Worm (Caenorhabditis elegans) whole organism, young adult: ENCODE data around the gene srh-186.

Source experiments
- B0035.1 ChIP-seq: sonication (generic microtip); optimal IDR thresholded peaks from 2 replicates; lab custom pipeline; 2016; ENCODE audit warnings: missing genetic modification characterization, mild to moderate bottlenecking, missing compliant biosample characterization, missing genotype, missing genetic modification reagents
- B0336.3 ChIP-seq: fragments of 200-800 bp; sonication (Bioruptor generic); IDR thresholded peaks from 2 replicates; pipeline ENCODE4 v1.3.6; 2022; ENCODE audit warnings: missing genetic modification characterization, missing compliant biosample characterization
- C06A6.2 ChIP-seq: fragments of 200-800 bp; sonication (Bioruptor generic); conservative IDR thresholded peaks from 2 replicates; pipeline ENCODE4 v1.3.6; 2022; ENCODE audit warnings: missing genetic modification characterization, missing compliant biosample characterization
- C17E4.6 ChIP-seq: fragments of 200-800 bp; sonication (Bioruptor generic); IDR thresholded peaks from 2 replicates; pipeline ENCODE4 v1.3.6; 2022; ENCODE audit warnings: missing genetic modification reagents, missing genetic modification characterization, missing compliant biosample characterization
- F10E7.11 ChIP-seq: sonication (generic microtip); optimal IDR thresholded peaks from 2 replicates; lab custom pipeline; 2017; ENCODE audit warnings: mild to moderate bottlenecking, missing genetic modification characterization, moderate library complexity, missing compliant biosample characterization
- F22D6.2 ChIP-seq: sonication (generic microtip); optimal IDR thresholded peaks from 2 replicates; lab custom pipeline; 2016; ENCODE audit warnings: mild to moderate bottlenecking, missing genetic modification characterization, missing compliant biosample characterization
- F33H1.4 ChIP-seq: fragments of 200-800 bp; sonication (Bioruptor generic); IDR thresholded peaks from 2 replicates; pipeline ENCODE4 v1.3.6; 2022; ENCODE audit warnings: missing genetic modification reagents, missing genetic modification characterization, missing compliant biosample characterization
- F52B5.7 ChIP-seq: sonication (generic microtip); optimal IDR thresholded peaks from 2 replicates; lab custom pipeline; 2016; ENCODE audit warnings: mild to moderate bottlenecking, missing genetic modification characterization, missing compliant biosample characterization
- K12H6.12 ChIP-seq: fragments of 200-800 bp; sonication (Bioruptor generic); optimal IDR thresholded peaks from 2 replicates; lab custom pipeline; 2018; ENCODE audit warnings: mild to moderate bottlenecking, missing genetic modification characterization, missing compliant biosample characterization
- Y53F4B.3 ChIP-seq: fragments of 200-800 bp; sonication (Bioruptor generic); IDR thresholded peaks from 2 replicates; pipeline ENCODE4 v1.3.6; 2022; ENCODE audit warnings: missing genetic modification reagents, missing genetic modification characterization, missing compliant biosample characterization
- Y67H2A.10 ChIP-seq: fragments of 200-800 bp; sonication (Bioruptor generic); conservative IDR thresholded peaks from 2 replicates; pipeline ENCODE4 v1.3.6; 2022; ENCODE audit warnings: missing genetic modification reagents, missing genetic modification characterization, missing compliant biosample characterization
- ZK185.1 ChIP-seq: sonication (generic microtip); optimal IDR thresholded peaks from 2 replicates; lab custom pipeline; 2016; ENCODE audit warnings: mild to moderate bottlenecking, missing genetic modification characterization, missing compliant biosample characterization; ENCODE audit not compliant: poor library complexity, severe bottlenecking
- ama-1 ChIP-seq, 3 experiments: fragments of 150-350 bp in 1 of 3; sonication (generic microtip) in 2 of 3; optimal IDR thresholded peaks; 2 replicates each; lab custom pipeline; 2014 to 2018; ENCODE audit warnings: missing biosample characterization in 2 of 3, missing genetic modification characterization in 2 of 3, missing genetic modification reagents in 2 of 3
- aptf-2 ChIP-seq: fragments of 200-800 bp; sonication (Bioruptor generic); conservative IDR thresholded peaks from 2 replicates; pipeline ENCODE4 v1.3.6; 2022; ENCODE audit warnings: missing genetic modification reagents, missing genetic modification characterization, missing compliant biosample characterization
- athp-1 ChIP-seq: sonication (generic microtip); optimal IDR thresholded peaks from 2 replicates; lab custom pipeline; 2017; ENCODE audit warnings: mild to moderate bottlenecking, missing genetic modification characterization, missing compliant biosample characterization
- attf-5 ChIP-seq: fragments of 200-800 bp; sonication (Bioruptor generic); optimal IDR thresholded peaks from 2 replicates; lab custom pipeline; 2018; ENCODE audit warnings: mild to moderate bottlenecking, missing genetic modification characterization, missing compliant biosample characterization
- cebp-2 ChIP-seq: fragments of 200-800 bp; sonication (Bioruptor generic); IDR thresholded peaks from 2 replicates; pipeline ENCODE4 v1.3.6; 2022; ENCODE audit warnings: missing genetic modification characterization, missing compliant biosample characterization
- ceh-40 ChIP-seq: fragments of 200-800 bp; sonication (Bioruptor generic); IDR thresholded peaks from 2 replicates; pipeline ENCODE4 v1.3.6; 2022; ENCODE audit warnings: missing genetic modification characterization, missing compliant biosample characterization
- chd-7 ChIP-seq: sonication (generic microtip); optimal IDR thresholded peaks from 2 replicates; lab custom pipeline; 2016; ENCODE audit warnings: mild to moderate bottlenecking, missing genetic modification characterization, moderate library complexity, missing compliant biosample characterization
- egl-18 ChIP-seq: fragments of 200-800 bp; sonication (Bioruptor generic); IDR thresholded peaks from 2 replicates; pipeline ENCODE4 v1.3.6; 2022; ENCODE audit warnings: missing genetic modification reagents, missing genetic modification characterization, missing compliant biosample characterization
- ets-4 ChIP-seq: fragments of 200-800 bp; sonication (Bioruptor generic); optimal IDR thresholded peaks from 2 replicates; lab custom pipeline; 2018; ENCODE audit warnings: mild to moderate bottlenecking, missing genetic modification characterization, missing compliant biosample characterization
- fkh-3 ChIP-seq: sonication (generic microtip); optimal IDR thresholded peaks from 2 replicates; lab custom pipeline; 2016; ENCODE audit warnings: mild to moderate bottlenecking, missing genetic modification characterization, missing compliant biosample characterization
- hmg-1.2 ChIP-seq: fragments of 200-800 bp; sonication (Bioruptor generic); IDR thresholded peaks from 2 replicates; pipeline ENCODE4 v1.3.6; 2022; ENCODE audit warnings: missing genetic modification reagents, missing genetic modification characterization, missing compliant biosample characterization
- hmg-20 ChIP-seq: fragments of 200-800 bp; sonication (Bioruptor generic); IDR thresholded peaks from 2 replicates; pipeline ENCODE4 v1.3.6; 2022; ENCODE audit warnings: missing genetic modification reagents, missing genetic modification characterization, missing compliant biosample characterization
- let-526 ChIP-seq: fragments of 200-800 bp; sonication (Bioruptor generic); IDR thresholded peaks from 2 replicates; pipeline ENCODE4 v1.3.6; 2022; ENCODE audit warnings: missing genetic modification reagents, missing genetic modification characterization, missing compliant biosample characterization
- let-607 ChIP-seq, 2 experiments: fragments of 200-800 bp in 1 of 2; sonication (Bioruptor generic) in 1 of 2; sonication (generic microtip) in 1 of 2; optimal IDR thresholded peaks; 2 replicates each; lab custom pipeline; 2016 to 2018; ENCODE audit warnings: mild to moderate bottlenecking in 2 of 2, missing compliant biosample characterization in 2 of 2, missing genetic modification characterization in 2 of 2, moderate library complexity in 2 of 2, missing genotype in 1 of 2
- lin-40 ChIP-seq: sonication (generic microtip); optimal IDR thresholded peaks from 2 replicates; lab custom pipeline; 2016; ENCODE audit warnings: missing genetic modification characterization, mild to moderate bottlenecking, missing compliant biosample characterization, missing genotype, missing genetic modification reagents
- lsl-1 ChIP-seq: fragments of 200-800 bp; sonication (Bioruptor generic); optimal IDR thresholded peaks from 2 replicates; lab custom pipeline; 2018; ENCODE audit warnings: mild to moderate bottlenecking, missing genetic modification characterization, moderate library complexity, missing compliant biosample characterization
- madf-10 ChIP-seq: sonication (generic microtip); optimal IDR thresholded peaks from 2 replicates; lab custom pipeline; 2016; ENCODE audit warnings: mild to moderate bottlenecking, missing genetic modification characterization, missing compliant biosample characterization
- madf-3 ChIP-seq: fragments of 200-800 bp; sonication (Bioruptor generic); IDR thresholded peaks from 2 replicates; pipeline ENCODE4 v1.3.6; 2022; ENCODE audit warnings: missing genetic modification reagents, missing genetic modification characterization, missing compliant biosample characterization
- madf-6 ChIP-seq: fragments of 200-800 bp; sonication (Bioruptor generic); IDR thresholded peaks from 2 replicates; pipeline ENCODE4 v1.3.6; 2022; ENCODE audit warnings: missing genetic modification reagents, missing genetic modification characterization, missing compliant biosample characterization
- nfyb-1 ChIP-seq: fragments of 200-800 bp; sonication (Bioruptor generic); IDR thresholded peaks from 2 replicates; pipeline ENCODE4 v1.3.6; 2022; ENCODE audit warnings: missing genetic modification reagents, missing genetic modification characterization, missing compliant biosample characterization
- nhr-179 ChIP-seq: sonication (generic microtip); optimal IDR thresholded peaks from 2 replicates; lab custom pipeline; 2016; ENCODE audit warnings: mild to moderate bottlenecking, missing genetic modification characterization, missing compliant biosample characterization
- nhr-90 ChIP-seq: sonication (generic microtip); optimal IDR thresholded peaks from 2 replicates; lab custom pipeline; 2016; ENCODE audit warnings: missing genotype, mild to moderate bottlenecking, missing genetic modification characterization, missing compliant biosample characterization
- pbrm-1 ChIP-seq: fragments of 200-800 bp; sonication (Bioruptor generic); IDR thresholded peaks from 2 replicates; pipeline ENCODE4 v1.3.6; 2022; ENCODE audit warnings: missing genetic modification reagents, missing genetic modification characterization, missing compliant biosample characterization
- rec-8 ChIP-seq, 2 experiments: sonication (generic microtip); optimal IDR thresholded peaks; 2 replicates each; lab custom pipeline; 2016; ENCODE audit warnings: mild to moderate bottlenecking in 2 of 2, missing genetic modification characterization in 2 of 2, missing genetic modification reagents in 2 of 2, missing genotype in 2 of 2, missing biosample characterization in 1 of 2, missing compliant biosample characterization in 1 of 2, moderate library complexity in 1 of 2
- sea-2 ChIP-seq: fragments of 200-800 bp; sonication (Bioruptor generic); IDR thresholded peaks from 2 replicates; pipeline ENCODE4 v1.3.6; 2022; ENCODE audit warnings: missing genetic modification characterization, missing compliant biosample characterization
- sptf-2 ChIP-seq: fragments of 200-800 bp; sonication (Bioruptor generic); optimal IDR thresholded peaks from 2 replicates; lab custom pipeline; 2018; ENCODE audit warnings: mild to moderate bottlenecking, missing genetic modification characterization, missing compliant biosample characterization
- tbx-9 ChIP-seq: sonication (generic microtip); optimal IDR thresholded peaks from 2 replicates; lab custom pipeline; 2016; ENCODE audit warnings: borderline replicate concordance, missing genetic modification characterization, inconsistent platforms, missing compliant biosample characterization
- unc-130 ChIP-seq: sonication (generic microtip); optimal IDR thresholded peaks from 2 replicates; lab custom pipeline; 2016; ENCODE audit warnings: missing genetic modification reagents, missing genetic modification characterization, missing compliant biosample characterization
- unc-62 ChIP-seq: fragments of 150-350 bp; optimal IDR thresholded peaks from 2 replicates; lab custom pipeline; 2014; ENCODE audit warnings: missing biosample characterization, missing genetic modification reagents, missing genetic modification characterization
- xnd-1 ChIP-seq: sonication (generic microtip); optimal IDR thresholded peaks from 2 replicates; lab custom pipeline; 2016; ENCODE audit warnings: missing genotype, missing genetic modification reagents, missing genetic modification characterization, missing compliant biosample characterization
- zim-3 ChIP-seq: sonication (generic microtip); optimal IDR thresholded peaks from 2 replicates; lab custom pipeline; 2017; ENCODE audit warnings: mild to moderate bottlenecking, missing genetic modification characterization, moderate library complexity, missing compliant biosample characterization
- ztf-26 ChIP-seq: sonication (generic microtip); optimal IDR thresholded peaks from 2 replicates; lab custom pipeline; 2017; ENCODE audit warnings: missing genetic modification characterization, missing compliant biosample characterization
- ztf-3 ChIP-seq: fragments of 200-800 bp; sonication (Bioruptor generic); optimal IDR thresholded peaks from 2 replicates; lab custom pipeline; 2018; ENCODE audit warnings: mild to moderate bottlenecking, missing genetic modification characterization, missing compliant biosample characterization

The srh-186 gene

ce11 chrV:15957098-15957497 lies 1.5 kb downstream of the srh-186 start, which contains the start of gene F36G9.3:
F36G9.3 (plus strand) TSS chrV:15957398.
- no peak for TF ChIP-seq Y67H2A.10 (GFP tag; lab: Robert Waterston, UW)
- TF ChIP-seq cebp-2 (GFP tag; lab: Robert Waterston, UW) = no peak
- no peak for TF ChIP-seq attf-5 (GFP tag; lab: Kevin White, UChicago)
- TF ChIP-seq athp-1 (tag; lab: Kevin White, UChicago) = no peak
- TF ChIP-seq zim-3 (tag; lab: Kevin White, UChicago) = no peak
- TF ChIP-seq let-607 (tag; optimal IDR thresholded peaks at IDR 0.05; lab: Kevin White, UChicago) = no peak
- no peak for TF ChIP-seq F33H1.4 (GFP tag; lab: Robert Waterston, UW)
- no peak for TF ChIP-seq tbx-9 (tag; lab: Kevin White, UChicago)
- no peak for TF ChIP-seq let-526 (GFP tag; lab: Robert Waterston, UW)
- TF ChIP-seq B0336.3 = no peak
- TF ChIP-seq ceh-40 (GFP tag; lab: Robert Waterston, UW) = no peak
- TF ChIP-seq fkh-3 = no peak
- TF ChIP-seq madf-3 (GFP tag; lab: Robert Waterston, UW) = no peak
- no peak for TF ChIP-seq aptf-2 (GFP tag; lab: Robert Waterston, UW)
- TF ChIP-seq ZK185.1 = no peak

- no peak for TF ChIP-seq sptf-2 (GFP tag; lab: Kevin White, UChicago)
- TF ChIP-seq hmg-1.2 (GFP tag; lab: Robert Waterston, UW) = peak; percentile 70; the same call in 1 of the 2 replicates
These were observed 3.9 kb downstream of the srh-186 start for ce11 chrV:15959456-15959855.

- TF ChIP-seq ztf-26 (tag; lab: Kevin White, UChicago) (no peak), egl-18 (no peak), madf-6 (no peak), F22D6.2 (tag; lab: Kevin White, UChicago) (no peak), ztf-3 (GFP tag; lab: Kevin White, UChicago) (no peak), hmg-1.2 (GFP tag; lab: Robert Waterston, UW) (no peak), B0035.1 (no peak), lin-40 (tag; lab: Kevin White, UChicago) (no peak), Y53F4B.3 (no peak), ets-4 (GFP tag; lab: Kevin White, UChicago) (no peak), let-607 (tag; optimal IDR thresholded peaks at IDR 0.05; lab: Kevin White, UChicago) (no peak), Y67H2A.10 (GFP tag; lab: Robert Waterston, UW) (no peak), nhr-90 (no peak), cebp-2 (GFP tag; lab: Robert Waterston, UW) (no peak), xnd-1 (tag; lab: Kevin White, UChicago) (no peak), K12H6.12 (tag; lab: Kevin White, UChicago) (no peak), ama-1 (optimal IDR thresholded peaks at IDR 0.05; lab: Kevin White, UChicago) (no peak), ama-1 (GFP tag; optimal IDR thresholded peaks at IDR 0.05; lab: Kevin White, UChicago) (no peak)
- TF ChIP-seq, all 124 proteins: peak for 0
These were observed 9.5 kb downstream of the srh-186 start, which contains the start of gene sri-2 for ce11 chrV:15965114-15965513. sri-2 (minus strand) TSS chrV:15965214.

- TF ChIP-seq F22D6.2 (tag; lab: Kevin White, UChicago) (no peak), ceh-40 (GFP tag; lab: Robert Waterston, UW) (no peak), nhr-179 (tag; lab: Kevin White, UChicago) (no peak), pbrm-1 (no peak), rec-8 (tag; optimal IDR thresholded peaks at IDR 0.05; lab: Kevin White, UChicago) (no peak), zim-3 (tag; lab: Kevin White, UChicago) (no peak), hmg-20 (no peak), nfyb-1 (no peak), chd-7 (tag; lab: Kevin White, UChicago) (no peak), sea-2 (no peak), lsl-1 (GFP tag; lab: Kevin White, UChicago) (no peak), F10E7.11 (tag; lab: Kevin White, UChicago) (no peak), unc-130 (GFP tag; lab: Kevin White, UChicago) (no peak), unc-62 (GFP tag; lab: Kevin White, UChicago) (no peak), madf-10 (tag; lab: Kevin White, UChicago) (no peak), C17E4.6 (GFP tag; lab: Robert Waterston, UW) (no peak), F52B5.7 (tag; lab: Kevin White, UChicago) (no peak), C06A6.2 (GFP tag; lab: Robert Waterston, UW) (no peak)
These were observed 11.9 kb downstream of the srh-186 start, which contains the start of gene sri-1 for ce11 chrV:15967542-15967941. sri-1 (minus strand) TSS chrV:15967642.
